Worm (Caenorhabditis elegans) whole organism, midembryonic: Measurements from ENCODE around the gene srz-79.

Source experiments
- T22C8.4 ChIP-seq: fragments of 200-800 bp; sonication (Bioruptor generic); IDR thresholded peaks from 2 replicates; pipeline ENCODE4 v1.3.6; 2022; ENCODE audit warnings: missing genetic modification characterization, missing compliant biosample characterization
- cog-1 ChIP-seq: sonication (generic microtip); optimal IDR thresholded peaks from 2 replicates; lab custom pipeline; 2016; ENCODE audit warnings: missing genetic modification characterization, missing compliant biosample characterization
- flt-1 ChIP-seq: fragments of 200-800 bp; sonication (Bioruptor generic); IDR thresholded peaks from 2 replicates; pipeline ENCODE4 v1.3.6; 2022; ENCODE audit warnings: missing genetic modification characterization, missing compliant biosample characterization
- klf-2 ChIP-seq: fragments of 200-800 bp; sonication (Bioruptor generic); conservative IDR thresholded peaks from 2 replicates; pipeline ENCODE4 v1.3.6; 2022; ENCODE audit warnings: missing genetic modification reagents, missing genetic modification characterization, missing compliant biosample characterization
- med-1 ChIP-seq: sonication (generic microtip); optimal IDR thresholded peaks from 2 replicates; lab custom pipeline; 2017; ENCODE audit warnings: missing genetic modification characterization, mild to moderate bottlenecking, missing compliant biosample characterization, antibody characterized with exemption, missing genetic modification reagents; ENCODE audit not compliant: insufficient read depth
- ref-1 ChIP-seq: fragments of 200-800 bp; sonication (Bioruptor generic); conservative IDR thresholded peaks from 2 replicates; pipeline ENCODE4 v1.3.6; 2022; ENCODE audit warnings: missing genetic modification reagents, missing genetic modification characterization, missing compliant biosample characterization
- tab-1 ChIP-seq: fragments of 200-800 bp; sonication (Bioruptor generic); IDR thresholded peaks from 2 replicates; pipeline ENCODE4 v1.3.6; 2022; ENCODE audit warnings: missing genetic modification characterization, missing compliant biosample characterization
- ztf-23 ChIP-seq: fragments of 200-800 bp; sonication (Bioruptor generic); IDR thresholded peaks from 2 replicates; pipeline ENCODE4 v1.3.6; 2022; ENCODE audit warnings: missing genetic modification reagents, missing genetic modification characterization, missing compliant biosample characterization
- ztf-29 ChIP-seq: fragments of 200-800 bp; sonication (Bioruptor generic); IDR thresholded peaks from 2 replicates; pipeline ENCODE4 v1.3.6; 2022; ENCODE audit warnings: missing genetic modification reagents, missing genetic modification characterization, missing compliant biosample characterization

srz-79 gene

DNA sequence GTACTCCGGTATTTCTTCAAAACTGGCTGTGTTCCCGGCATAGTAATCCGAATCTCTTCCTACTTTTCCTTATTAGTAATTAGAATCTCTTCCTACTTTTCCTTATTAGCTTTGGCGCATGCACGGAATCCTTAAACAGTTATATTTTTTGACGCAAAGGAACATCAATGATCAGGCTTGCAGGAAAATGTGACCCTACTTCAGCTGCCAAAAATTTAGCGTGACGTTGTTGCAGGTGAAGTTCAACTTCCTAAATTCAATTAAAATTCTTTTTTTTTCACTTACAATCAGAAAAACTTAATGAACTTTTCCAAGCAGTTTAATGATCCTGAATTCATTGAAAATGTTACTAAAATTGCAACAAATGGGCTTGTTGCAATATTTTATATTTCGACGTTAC, at the start of gene srz-79:
Gene srz-79, plus strand, starts transcription at position 301 of the 400 bp plus-strand sequence.
- TF ChIP-seq klf-2 = no peak
- no peak for TF ChIP-seq cog-1 (tag; lab: Kevin White, UChicago)
- no peak for TF ChIP-seq med-1 (GFP tag; lab: Kevin White, UChicago)
- TF ChIP-seq ref-1 = no peak

DNA sequence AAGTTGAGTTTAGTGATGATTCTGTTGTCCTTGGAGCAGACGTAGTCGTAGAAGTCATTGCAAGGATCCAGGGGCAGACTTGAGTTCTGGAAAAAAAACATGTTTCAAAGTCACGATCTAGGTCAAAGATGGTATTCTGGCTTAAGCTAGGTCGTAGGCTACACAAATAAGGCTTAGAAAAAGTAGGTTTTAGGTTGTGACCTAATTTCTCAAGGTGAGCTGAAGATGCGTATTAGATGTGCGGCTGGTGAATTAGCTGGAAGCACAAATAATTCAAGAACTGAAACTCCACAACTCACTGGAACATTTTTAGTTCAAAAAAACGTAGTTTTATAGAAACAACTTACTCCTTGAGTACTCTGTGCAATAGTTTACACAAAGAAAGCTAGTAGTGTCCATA, 49.3 kb upstream of the srz-79 start, which contains the start of gene F09D12.2:
Gene F09D12.2, minus strand, starts transcription at position 101 of the 400 bp plus-strand sequence.
- TF ChIP-seq tab-1 (GFP tag; lab: Robert Waterston, UW) (no peak), T22C8.4 (GFP tag; lab: Robert Waterston, UW) (no peak), flt-1 (no peak), klf-2 (no peak), ref-1 (no peak), med-1 (GFP tag; lab: Kevin White, UChicago) (no peak), cog-1 (tag; lab: Kevin White, UChicago) (no peak), ztf-29 (GFP tag; lab: Robert Waterston, UW) (no peak), ztf-23 (GFP tag; lab: Robert Waterston, UW) (no peak)

DNA sequence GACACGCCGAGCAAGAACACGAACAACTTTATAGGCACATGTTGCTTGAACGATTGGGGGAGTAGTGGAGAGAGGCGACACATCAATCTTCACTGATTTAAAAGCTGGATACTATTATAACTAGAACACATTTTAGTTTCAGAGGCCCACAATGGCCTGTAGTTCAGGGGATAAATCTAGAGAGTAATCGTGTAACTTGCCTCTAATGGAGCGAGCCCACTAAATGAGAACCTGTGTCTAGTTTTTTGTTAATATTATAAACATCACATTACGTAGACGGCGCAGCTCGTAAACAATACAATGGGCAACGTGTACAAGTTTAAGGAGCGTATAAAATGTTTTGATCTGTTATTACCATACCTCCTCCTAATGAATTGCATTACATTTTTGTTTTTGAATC, 48.8 kb upstream of the srz-79 start, which contains the start of gene F58E2.5:
Gene F58E2.5, plus strand, starts transcription at position 301 of the 400 bp plus-strand sequence.
- TF ChIP-seq flt-1 = no peak
- no peak for TF ChIP-seq T22C8.4 (GFP tag; lab: Robert Waterston, UW)
- no peak for TF ChIP-seq med-1 (GFP tag; lab: Kevin White, UChicago)
- no peak for TF ChIP-seq cog-1 (tag; lab: Kevin White, UChicago)
- no peak for TF ChIP-seq tab-1 (GFP tag; lab: Robert Waterston, UW)
- TF ChIP-seq ztf-29 (GFP tag; lab: Robert Waterston, UW) = no peak
- no peak for TF ChIP-seq ref-1
- no peak for TF ChIP-seq ztf-23 (GFP tag; lab: Robert Waterston, UW)
- TF ChIP-seq klf-2 = no peak

DNA sequence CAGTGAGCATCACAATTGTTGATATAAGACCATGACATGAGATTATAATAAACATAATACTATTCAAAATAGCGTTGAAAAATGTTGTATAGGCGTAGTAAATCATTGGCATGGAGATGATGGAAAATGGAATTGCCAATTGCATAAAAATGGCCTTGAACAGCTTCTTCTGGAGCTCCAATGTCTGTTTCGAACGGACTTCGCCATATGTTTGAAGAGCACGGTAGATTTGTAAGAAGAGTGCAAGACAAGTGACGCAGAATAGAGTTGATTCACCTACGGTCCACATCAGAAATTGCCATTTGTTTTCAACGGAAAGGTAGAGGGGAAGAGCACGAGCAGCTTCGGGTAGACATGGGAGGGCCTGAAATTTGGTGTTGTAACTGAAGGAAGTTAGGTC, 46.1 kb upstream of the srz-79 start:
- TF ChIP-seq med-1 (GFP tag; lab: Kevin White, UChicago) = no peak

DNA sequence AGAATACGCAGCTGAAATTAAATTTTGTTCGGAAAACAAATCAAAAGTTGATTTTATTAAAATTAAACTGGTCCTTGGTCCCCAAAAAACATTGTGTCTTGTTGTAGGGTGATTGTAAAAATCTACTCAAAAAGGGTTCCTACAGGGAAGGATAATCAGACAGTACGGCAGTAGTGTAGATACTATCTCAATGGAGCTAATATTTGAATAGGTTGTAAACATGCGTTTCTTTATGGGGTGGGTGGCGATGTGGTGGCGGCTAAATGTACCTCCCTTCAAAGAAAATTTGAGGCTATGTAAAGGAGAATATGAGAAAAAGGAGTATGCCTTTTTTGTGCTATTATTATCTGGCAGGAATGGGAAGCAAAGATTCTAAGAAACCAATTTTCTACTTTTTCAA, 40.9 kb upstream of the srz-79 start:
- TF ChIP-seq ref-1 = no peak
- no peak for TF ChIP-seq med-1 (GFP tag; lab: Kevin White, UChicago)
- TF ChIP-seq ztf-23 (GFP tag; lab: Robert Waterston, UW) = no peak
- no peak for TF ChIP-seq tab-1 (GFP tag; lab: Robert Waterston, UW)
- TF ChIP-seq ztf-29 (GFP tag; lab: Robert Waterston, UW) = no peak
- TF ChIP-seq klf-2 = no peak
- no peak for TF ChIP-seq flt-1
- no peak for TF ChIP-seq cog-1 (tag; lab: Kevin White, UChicago)
- TF ChIP-seq T22C8.4 (GFP tag; lab: Robert Waterston, UW) = no peak

DNA sequence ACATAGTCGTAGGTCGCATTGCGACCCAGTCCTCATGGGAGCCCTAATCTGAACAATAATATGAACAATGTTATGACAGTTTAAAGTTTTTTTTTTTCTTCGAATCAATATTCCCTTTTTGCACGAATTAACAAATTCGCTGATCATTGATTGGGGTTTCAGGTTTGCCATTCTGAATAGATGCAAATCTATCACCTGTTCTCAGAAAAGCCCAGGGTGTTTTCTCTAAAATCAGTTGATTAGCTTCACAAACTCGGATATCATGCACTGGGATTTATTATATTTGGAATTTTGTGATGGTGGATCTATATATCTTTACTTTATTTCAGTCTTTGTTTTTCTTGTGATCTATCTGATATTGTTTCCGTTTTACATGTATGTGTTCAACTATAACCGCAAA, 40.1 kb upstream of the srz-79 start, which contains the start of gene srz-23:
Gene srz-23, plus strand, starts transcription at position 263 of the 400 bp plus-strand sequence.
- TF ChIP-seq T22C8.4 (GFP tag; lab: Robert Waterston, UW) = no peak
- no peak for TF ChIP-seq flt-1
- no peak for TF ChIP-seq tab-1 (GFP tag; lab: Robert Waterston, UW)
- TF ChIP-seq ref-1 = no peak
- TF ChIP-seq klf-2 = no peak
- TF ChIP-seq med-1 (GFP tag; lab: Kevin White, UChicago) = no peak
- TF ChIP-seq cog-1 (tag; lab: Kevin White, UChicago) = no peak
- TF ChIP-seq ztf-29 (GFP tag; lab: Robert Waterston, UW) = no peak
- no peak for TF ChIP-seq ztf-23 (GFP tag; lab: Robert Waterston, UW)

DNA sequence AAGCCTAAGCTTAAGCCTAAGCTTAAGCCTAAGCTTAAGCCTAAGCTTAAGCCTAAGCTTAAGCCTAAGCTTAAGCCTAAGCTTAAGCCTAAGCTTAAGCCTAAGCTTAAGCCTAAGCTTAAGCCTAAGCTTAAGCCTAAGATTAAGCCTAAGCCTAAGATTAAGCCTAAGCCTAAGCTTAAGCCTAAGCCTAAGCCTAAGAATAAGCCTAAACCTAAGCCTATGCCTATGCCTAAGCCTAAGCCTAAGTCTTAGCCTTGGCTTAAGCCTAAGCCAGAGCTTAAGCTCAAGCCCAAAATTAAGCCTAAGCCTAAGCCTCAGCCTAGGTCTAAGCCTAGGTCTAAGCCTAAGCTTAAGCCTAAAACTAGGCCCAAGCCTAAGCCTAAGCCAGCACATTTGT, 38.0 kb upstream of the srz-79 start:
- TF ChIP-seq ztf-29 (GFP tag; lab: Robert Waterston, UW) = peak; percentile 75; the same call in 1 of the 2 replicates

DNA sequence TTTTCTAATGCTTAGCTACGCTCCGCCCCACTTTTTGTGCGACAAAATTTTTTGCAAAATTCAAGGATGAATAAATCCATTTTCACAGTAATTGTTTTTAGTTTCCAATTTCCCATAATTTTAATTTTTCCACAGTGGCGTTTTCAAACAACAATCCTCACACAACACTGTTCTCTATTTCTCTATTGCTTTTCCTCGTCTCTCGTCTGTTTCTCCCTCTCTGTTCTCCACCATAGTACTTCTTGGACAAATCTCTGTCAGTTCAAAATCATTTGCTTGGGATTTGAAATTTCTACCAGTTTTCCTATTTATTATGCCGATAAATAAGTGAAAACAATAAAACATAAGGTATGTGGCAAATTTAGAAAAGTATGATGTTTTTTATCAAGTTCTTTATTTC, 30.2 kb upstream of the srz-79 start, which contains the start of gene F58E2.4:
Gene F58E2.4, plus strand, starts transcription at position 134 of the 400 bp plus-strand sequence.
- no peak for TF ChIP-seq tab-1 (GFP tag; lab: Robert Waterston, UW)
- TF ChIP-seq klf-2 = no peak
- no peak for TF ChIP-seq ztf-29 (GFP tag; lab: Robert Waterston, UW)
- no peak for TF ChIP-seq cog-1 (tag; lab: Kevin White, UChicago)
- no peak for TF ChIP-seq med-1 (GFP tag; lab: Kevin White, UChicago)
- TF ChIP-seq T22C8.4 (GFP tag; lab: Robert Waterston, UW) = no peak
- no peak for TF ChIP-seq flt-1
- no peak for TF ChIP-seq ref-1
- TF ChIP-seq ztf-23 (GFP tag; lab: Robert Waterston, UW) = no peak

DNA sequence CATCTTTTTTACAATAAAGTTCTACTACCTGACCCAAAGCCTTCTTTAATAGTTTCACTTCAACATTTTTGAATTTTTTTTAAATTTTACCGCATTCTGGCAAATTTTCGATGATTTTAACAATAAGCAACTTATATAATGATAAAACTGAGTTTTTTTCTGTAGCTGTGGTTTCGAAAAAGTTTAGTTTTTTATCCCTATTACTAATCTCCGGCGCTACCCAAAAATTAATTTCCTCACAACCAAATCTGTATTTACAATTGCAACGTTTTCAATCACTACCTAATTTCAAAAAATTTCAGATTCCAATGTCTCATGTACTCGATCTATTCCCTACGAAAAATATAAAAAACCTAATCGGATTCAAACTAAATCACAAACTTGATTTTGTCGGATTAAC, 26.3 kb upstream of the srz-79 start, which contains the start of gene F58E2.3:
Gene F58E2.3, plus strand, starts transcription at position 301 of the 400 bp plus-strand sequence.
- TF ChIP-seq tab-1 (GFP tag; lab: Robert Waterston, UW) (no peak), ref-1 (no peak), med-1 (GFP tag; lab: Kevin White, UChicago) (no peak), T22C8.4 (GFP tag; lab: Robert Waterston, UW) (no peak), ztf-23 (GFP tag; lab: Robert Waterston, UW) (no peak), klf-2 (no peak), cog-1 (tag; lab: Kevin White, UChicago) (no peak), flt-1 (no peak), ztf-29 (GFP tag; lab: Robert Waterston, UW) (no peak)

DNA sequence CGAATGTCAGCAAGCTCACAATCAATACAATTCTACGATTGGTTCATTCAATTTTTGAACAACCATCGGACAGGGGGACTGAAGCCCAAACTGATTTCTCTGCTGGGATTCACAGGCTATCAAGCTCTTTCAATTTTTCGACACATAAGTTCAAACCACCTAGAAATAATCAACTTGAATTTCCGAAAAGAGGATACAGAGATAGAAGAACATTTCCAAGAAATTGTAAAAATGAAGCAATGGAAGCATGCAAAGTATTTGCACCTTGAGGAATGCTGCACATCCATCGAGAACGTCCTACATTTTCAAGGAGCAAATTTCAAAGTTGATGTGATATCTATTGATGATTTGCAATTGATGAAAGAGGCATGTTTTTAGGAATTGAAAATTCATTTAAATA, 25.7 kb upstream of the srz-79 start:
- TF ChIP-seq flt-1 = no peak
- TF ChIP-seq ref-1 = no peak
- no peak for TF ChIP-seq ztf-29 (GFP tag; lab: Robert Waterston, UW)
- TF ChIP-seq klf-2 = no peak
- no peak for TF ChIP-seq T22C8.4 (GFP tag; lab: Robert Waterston, UW)
- no peak for TF ChIP-seq cog-1 (tag; lab: Kevin White, UChicago)
- no peak for TF ChIP-seq tab-1 (GFP tag; lab: Robert Waterston, UW)
- TF ChIP-seq ztf-23 (GFP tag; lab: Robert Waterston, UW) = no peak
- TF ChIP-seq med-1 (GFP tag; lab: Kevin White, UChicago) = no peak
